Worm (Caenorhabditis elegans): ENCODE data around the gene abu-8.

DNA sequence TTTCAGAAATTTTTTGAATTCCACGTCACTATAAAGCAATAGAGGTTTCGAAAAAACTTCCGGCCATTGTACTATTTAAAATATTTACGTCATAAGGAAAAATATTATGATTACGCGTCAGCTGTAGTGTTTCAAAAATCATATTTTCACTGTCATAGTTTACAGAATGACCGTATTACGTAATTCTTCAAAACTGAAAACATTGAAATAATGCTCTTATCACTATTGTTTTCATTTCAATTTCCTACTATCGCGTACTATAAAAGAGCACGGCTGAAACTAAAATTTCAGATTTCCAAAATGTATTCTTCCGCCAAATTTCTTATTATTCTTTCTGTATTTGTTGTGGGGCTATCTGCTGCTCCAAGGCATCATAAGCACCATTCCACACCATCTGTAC, 49.9 kb downstream of the abu-8 start, which contains the start of gene F14F9.2:
- TF ChIP-seq nhr-11 (tag; optimal IDR thresholded peaks at IDR 0.05): no peak
- TF ChIP-seq zfp-3 (GFP tag; conservative IDR thresholded peaks at IDR 0.05): no peak
